Worm (Caenorhabditis elegans) whole organism, L4 larva: ENCODE data around the gene dnj-11.

Experiments used
- D1046.2 ChIP-seq: fragments of 200-800 bp; sonication (Bioruptor generic); IDR thresholded peaks from 2 replicates; pipeline ENCODE4 v1.3.6; 2022; ENCODE audit warnings: missing genetic modification characterization, missing compliant biosample characterization
- F26F4.8 ChIP-seq: fragments of 200-800 bp; sonication (Bioruptor generic); conservative IDR thresholded peaks from 2 replicates; pipeline ENCODE4 v1.3.6; 2022; ENCODE audit warnings: missing genetic modification characterization, missing compliant biosample characterization
- F44E2.7 ChIP-seq: fragments of 200-800 bp; sonication (Bioruptor generic); IDR thresholded peaks from 2 replicates; pipeline ENCODE4 v2.1.2; 2022; ENCODE audit warnings: missing genetic modification characterization, missing compliant biosample characterization
- R02D3.7 ChIP-seq: fragments of 150-350 bp; sonication (generic microtip); optimal IDR thresholded peaks from 3 replicates; lab custom pipeline; 2014; ENCODE audit warnings: missing biosample characterization, missing genetic modification characterization
- Y105C5A.15 ChIP-seq: fragments of 200-800 bp; sonication (Bioruptor generic); IDR thresholded peaks from 2 replicates; pipeline ENCODE4 v1.3.6; 2022; ENCODE audit warnings: missing genetic modification characterization, missing compliant biosample characterization
- Y48G9A.11 ChIP-seq: fragments of 200-800 bp; sonication (Bioruptor generic); IDR thresholded peaks from 2 replicates; pipeline ENCODE4 v1.3.6; 2022; ENCODE audit warnings: missing genetic modification reagents, missing genetic modification characterization, missing compliant biosample characterization
- Y5F2A.4 ChIP-seq: fragments of 200-800 bp; sonication (Bioruptor generic); optimal IDR thresholded peaks from 2 replicates; lab custom pipeline; 2018; ENCODE audit warnings: mild to moderate bottlenecking, missing genetic modification characterization, missing compliant biosample characterization
- ZK546.5 ChIP-seq, 2 experiments: sonication (generic microtip); optimal IDR thresholded peaks; 2 replicates each; lab custom pipeline; 2017; ENCODE audit warnings: missing biosample characterization in 2 of 2, missing genetic modification characterization in 2 of 2
- aha-1 ChIP-seq: fragments of 150-350 bp; peaks from one replicate; lab custom pipeline; 2014; ENCODE audit warnings: missing biosample characterization, missing genetic modification characterization
- aly-2 ChIP-seq: sonication (generic microtip); optimal IDR thresholded peaks from 2 replicates; lab custom pipeline; 2018; ENCODE audit warnings: missing biosample characterization, missing genetic modification characterization
- arid-1 ChIP-seq: fragments of 200-800 bp; sonication (Bioruptor generic); conservative IDR thresholded peaks from 2 replicates; pipeline ENCODE4 v1.3.6; 2022; ENCODE audit warnings: missing genetic modification reagents, missing genetic modification characterization, missing compliant biosample characterization
- attf-4 ChIP-seq: sonication (generic microtip); optimal IDR thresholded peaks from 3 replicates; lab custom pipeline; 2017; ENCODE audit warnings: missing biosample characterization, missing genetic modification characterization
- ceh-20 ChIP-seq: fragments of 200-800 bp; sonication (Bioruptor generic); IDR thresholded peaks from 2 replicates; pipeline ENCODE4 v1.3.6; 2022; ENCODE audit warnings: missing genetic modification reagents, missing genetic modification characterization, missing compliant biosample characterization
- ctbp-1 ChIP-seq: fragments of 200-800 bp; sonication (Bioruptor generic); IDR thresholded peaks from 2 replicates; pipeline ENCODE4 v1.3.6; 2022; ENCODE audit warnings: missing genetic modification reagents, missing genetic modification characterization, missing compliant biosample characterization
- daf-16 ChIP-seq, 3 experiments: sonication (generic microtip); optimal IDR thresholded peaks; 2 replicates each; lab custom pipeline; 2016 to 2017; ENCODE audit warnings: missing genetic modification characterization in 3 of 3, missing genetic modification reagents in 3 of 3, mild to moderate bottlenecking in 2 of 3, missing compliant biosample characterization in 2 of 3, missing biosample characterization in 1 of 3, moderate library complexity in 1 of 3
- daf-8 ChIP-seq: fragments of 200-800 bp; sonication (Bioruptor generic); IDR thresholded peaks from 2 replicates; pipeline ENCODE4 v1.3.6; 2022; ENCODE audit warnings: missing genetic modification characterization, missing compliant biosample characterization
- egl-27 ChIP-seq: sonication (generic microtip); optimal IDR thresholded peaks from 3 replicates; lab custom pipeline; 2017; ENCODE audit warnings: missing biosample characterization, missing genetic modification reagents, missing genetic modification characterization
- egl-43 ChIP-seq: fragments of 200-800 bp; sonication (Bioruptor generic); IDR thresholded peaks from 2 replicates; pipeline ENCODE4 v1.3.6; 2022; ENCODE audit warnings: missing genetic modification reagents, missing genetic modification characterization, missing compliant biosample characterization
- hif-1 ChIP-seq, 2 experiments: sonication (generic microtip); optimal IDR thresholded peaks; 2 replicates each; lab custom pipeline; 2016 to 2017; ENCODE audit warnings: missing compliant biosample characterization in 2 of 2, missing genetic modification characterization in 2 of 2, missing genetic modification reagents in 2 of 2, missing genotype in 2 of 2, mild to moderate bottlenecking in 1 of 2
- hlh-30 ChIP-seq: sonication (generic microtip); optimal IDR thresholded peaks from 2 replicates; lab custom pipeline; 2017; ENCODE audit warnings: antibody characterized with exemption, mild to moderate bottlenecking, missing genetic modification characterization, missing compliant biosample characterization; ENCODE audit not compliant: insufficient read depth
- lin-15B ChIP-seq: fragments of 150-350 bp; sonication (generic microtip); optimal IDR thresholded peaks from 3 replicates; lab custom pipeline; 2014; ENCODE audit warnings: missing biosample characterization, missing genetic modification characterization
- lsy-2 ChIP-seq, 2 experiments: fragments of 150-350 bp in 1 of 2; sonication (generic microtip) in 1 of 2; optimal IDR thresholded peaks; 2 replicates each; lab custom pipeline; 2014 to 2017; ENCODE audit warnings: missing biosample characterization in 2 of 2, missing genetic modification characterization in 2 of 2
- madf-5 ChIP-seq, 2 experiments: fragments of 200-800 bp; sonication (Bioruptor generic); IDR thresholded peaks; 2 replicates each; pipeline ENCODE4 v1.3.6; 2022; ENCODE audit warnings: missing compliant biosample characterization in 2 of 2, missing genetic modification characterization in 2 of 2
- madf-9 ChIP-seq: fragments of 200-800 bp; sonication (Bioruptor generic); conservative IDR thresholded peaks from 2 replicates; pipeline ENCODE4 v1.3.6; 2022; ENCODE audit warnings: missing genetic modification reagents, missing genetic modification characterization, missing compliant biosample characterization
- mdl-1 ChIP-seq, 2 experiments: fragments of 150-350 bp in 1 of 2; sonication (generic microtip) in 1 of 2; optimal IDR thresholded peaks; 2 replicates each; lab custom pipeline; 2014 to 2017; ENCODE audit warnings: missing biosample characterization in 2 of 2, missing genetic modification characterization in 2 of 2
- mdt-29 ChIP-seq: fragments of 200-800 bp; sonication (Bioruptor generic); IDR thresholded peaks from 2 replicates; pipeline ENCODE4 v1.3.6; 2022; ENCODE audit warnings: missing genetic modification reagents, missing genetic modification characterization, missing compliant biosample characterization
- mep-1 ChIP-seq: fragments of 150-350 bp; sonication (generic microtip); optimal IDR thresholded peaks from 3 replicates; lab custom pipeline; 2014; ENCODE audit warnings: missing biosample characterization, missing genetic modification characterization
- mes-2 ChIP-seq: sonication (generic microtip); optimal IDR thresholded peaks from 2 replicates; lab custom pipeline; 2016; ENCODE audit warnings: missing genotype, mild to moderate bottlenecking, missing genetic modification characterization, missing compliant biosample characterization; ENCODE audit not compliant: poor library complexity, severe bottlenecking
- nhr-10 ChIP-seq: fragments of 150-350 bp; optimal IDR thresholded peaks from 2 replicates; lab custom pipeline; 2014; ENCODE audit warnings: missing biosample characterization, missing genetic modification characterization
- nhr-237 ChIP-seq: sonication (generic microtip); optimal IDR thresholded peaks from 2 replicates; lab custom pipeline; 2017; ENCODE audit warnings: missing biosample characterization, missing genetic modification characterization
- nhr-25 ChIP-seq: sonication (generic microtip); optimal IDR thresholded peaks from 2 replicates; lab custom pipeline; 2017; ENCODE audit warnings: missing genetic modification characterization, mild to moderate bottlenecking, missing compliant biosample characterization, antibody characterized with exemption, moderate library complexity, borderline replicate concordance; ENCODE audit not compliant: insufficient read depth
- nhr-28 ChIP-seq: fragments of 150-350 bp; optimal IDR thresholded peaks from 2 replicates; lab custom pipeline; 2014; ENCODE audit warnings: missing biosample characterization, missing genetic modification characterization
- nhr-48 ChIP-seq: sonication (generic microtip); optimal IDR thresholded peaks from 2 replicates; lab custom pipeline; 2016; ENCODE audit warnings: mild to moderate bottlenecking, missing genetic modification characterization, missing compliant biosample characterization
- nhr-6 ChIP-seq: fragments of 150-350 bp; optimal IDR thresholded peaks from 2 replicates; lab custom pipeline; 2014; ENCODE audit warnings: missing biosample characterization, missing genetic modification characterization
- rbr-2 ChIP-seq: sonication (generic microtip); optimal IDR thresholded peaks from 2 replicates; lab custom pipeline; 2016; ENCODE audit warnings: missing genotype, missing genetic modification characterization, missing compliant biosample characterization
- snpc-1.2 ChIP-seq: fragments of 200-800 bp; sonication (Bioruptor generic); IDR thresholded peaks from 2 replicates; pipeline ENCODE4 v1.3.6; 2022; ENCODE audit warnings: missing genetic modification reagents, missing genetic modification characterization, missing compliant biosample characterization
- snpc-4 ChIP-seq: fragments of 150-350 bp; optimal IDR thresholded peaks from 2 replicates; lab custom pipeline; 2014; ENCODE audit warnings: missing biosample characterization, missing genetic modification characterization
- spr-1 ChIP-seq: sonication (generic microtip); optimal IDR thresholded peaks from 2 replicates; lab custom pipeline; 2016; ENCODE audit warnings: mild to moderate bottlenecking, missing genetic modification characterization, missing compliant biosample characterization
- spr-3 ChIP-seq: fragments of 200-800 bp; sonication (Bioruptor generic); optimal IDR thresholded peaks from 2 replicates; lab custom pipeline; 2018; ENCODE audit warnings: mild to moderate bottlenecking, missing genetic modification characterization, missing compliant biosample characterization
- unc-130 ChIP-seq: sonication (generic microtip); optimal IDR thresholded peaks from 2 replicates; lab custom pipeline; 2016; ENCODE audit warnings: missing genetic modification reagents, missing genetic modification characterization, missing compliant biosample characterization
- unc-39 ChIP-seq: sonication (generic microtip); optimal IDR thresholded peaks from 2 replicates; lab custom pipeline; 2017; ENCODE audit warnings: missing biosample characterization, missing genetic modification characterization
- unc-62 ChIP-seq, 3 experiments: fragments of 150-350 bp in 1 of 3; sonication (generic microtip); optimal IDR thresholded peaks in 2 of 3; peaks in 1 of 3; 1 replicate in 1 of 3; 2 replicates in 2 of 3; lab custom pipeline; 2014 to 2017; ENCODE audit warnings: missing biosample characterization in 3 of 3, missing genetic modification characterization in 3 of 3, missing genetic modification reagents in 3 of 3, missing genotype in 1 of 3
- zip-11 ChIP-seq: fragments of 200-800 bp; sonication (Bioruptor generic); IDR thresholded peaks from 2 replicates; pipeline ENCODE4 v1.3.6; 2022; ENCODE audit warnings: missing genetic modification characterization, missing compliant biosample characterization
- ztf-11 ChIP-seq: fragments of 150-350 bp; optimal IDR thresholded peaks from 2 replicates; lab custom pipeline; 2014; ENCODE audit warnings: missing biosample characterization, missing genetic modification characterization

dnj-11 gene

ce11 chrIV:6556624-6557368 lies 28.9 kb upstream of the dnj-11 start, which contains the start of gene try-3 (continued):
- TF ChIP-seq spr-3 (GFP tag; lab: Kevin White, UChicago) (peak; percentile 0), daf-16 (GFP tag; optimal IDR thresholded peaks at IDR 0.05; lab: Kevin White, UChicago) (peak; percentile 0 to 45), daf-16 (tag; optimal IDR thresholded peaks at IDR 0.05; lab: Kevin White, UChicago) (peak; percentile 79), zip-11 (GFP tag; lab: Robert Waterston, UW) (no peak), daf-8 (GFP tag; lab: Robert Waterston, UW) (0 out of 2 replicates have a peak, but pooled peaks have one; percentile 15), mdt-29 (GFP tag; lab: Robert Waterston, UW) (peak; percentile 78), hlh-30 (tag; lab: Kevin White, UChicago) (peak; percentile 68)

DNA sequence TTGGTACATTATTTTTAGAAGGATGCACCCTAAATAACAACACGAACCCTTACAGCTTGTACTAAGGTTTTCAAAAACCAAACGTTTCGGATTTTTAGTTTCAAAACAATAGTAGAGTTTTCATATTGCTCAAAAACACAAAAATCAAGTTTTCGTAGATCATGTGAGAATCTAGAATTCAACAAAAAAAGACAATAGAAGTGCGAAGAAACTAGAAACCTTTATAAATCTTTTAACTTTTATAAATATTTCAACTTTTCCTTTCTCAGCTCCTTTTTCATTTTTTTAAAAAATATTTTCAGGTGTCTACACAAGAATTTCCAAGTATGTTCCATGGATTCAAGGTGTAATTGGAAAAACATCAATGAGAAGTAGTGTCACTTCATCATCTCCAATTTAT lies 25.2 kb upstream of the dnj-11 start, which contains the start of gene best-9:
Gene best-9, plus strand, starts transcription at position 301 of the 400 bp plus-strand sequence.
- TF ChIP-seq F44E2.7 (GFP tag; lab: Robert Waterston, UW) (no peak), R02D3.7 (tag; lab: Kevin White, UChicago) (no peak), madf-9 (GFP tag; lab: Robert Waterston, UW) (no peak), nhr-237 (tag; lab: Kevin White, UChicago) (no peak), Y48G9A.11 (no peak), nhr-25 (tag; lab: Kevin White, UChicago) (no peak), Y105C5A.15 (GFP tag; lab: Robert Waterston, UW) (no peak), lsy-2 (tag; optimal IDR thresholded peaks at IDR 0.05; lab: Kevin White, UChicago) (no peak), Y5F2A.4 (no peak), aly-2 (tag; lab: Kevin White, UChicago) (no peak), ctbp-1 (GFP tag; lab: Robert Waterston, UW) (no peak), nhr-6 (tag; lab: Kevin White, UChicago) (no peak), spr-1 (tag; lab: Kevin White, UChicago) (no peak), D1046.2 (GFP tag; lab: Robert Waterston, UW) (no peak), mdl-1 (tag; optimal IDR thresholded peaks at IDR 0.05; lab: Kevin White, UChicago) (no peak), egl-43 (no peak), aha-1 (tag; lab: Kevin White, UChicago) (no peak)

- TF ChIP-seq snpc-4 (tag; lab: Kevin White, UChicago) (no peak), nhr-48 (tag; lab: Kevin White, UChicago) (no peak), ztf-11 (no peak), nhr-10 (no peak), zip-11 (GFP tag; lab: Robert Waterston, UW) (no peak), mes-2 (no peak), lin-15B (no peak), snpc-1.2 (0 out of 2 replicates have a peak, but pooled peaks have one; percentile 62), mep-1 (no peak), ZK546.5 (tag; optimal IDR thresholded peaks at IDR 0.05; lab: Kevin White, UChicago) (no peak), unc-62 (GFP tag; optimal IDR thresholded peaks at IDR 0.05 in 1 of 2; lab: Kevin White, UChicago) (peak in 1 of 2 experiments; percentile 50), unc-62 (tag; optimal IDR thresholded peaks at IDR 0.05; lab: Kevin White, UChicago) (no peak)
Observed at ce11 chrIV:6562039-6562438, 23.6 kb upstream of the dnj-11 start.

DNA sequence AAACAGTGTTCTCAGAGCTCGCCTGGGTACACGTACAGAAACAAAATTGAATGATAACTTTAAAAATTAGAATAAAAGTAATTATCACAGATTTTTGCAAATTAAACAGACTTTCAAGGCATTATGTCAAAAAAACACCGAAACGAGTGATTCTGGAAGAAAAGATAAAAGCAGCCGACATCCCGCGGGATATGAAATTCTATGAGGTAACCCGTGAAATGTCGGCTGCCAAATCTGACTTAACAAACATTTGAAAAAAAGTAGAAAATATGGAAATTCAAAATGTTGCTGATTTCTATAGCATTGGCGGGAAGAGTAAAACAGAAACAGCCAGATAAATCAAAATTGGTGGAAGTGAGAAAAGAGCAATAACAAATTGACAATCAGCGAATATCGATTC lies 20.1 kb upstream of the dnj-11 start:
- TF ChIP-seq rbr-2 (tag; lab: Kevin White, UChicago) (no peak), aly-2 (tag; lab: Kevin White, UChicago) (no peak), unc-130 (GFP tag; lab: Kevin White, UChicago) (no peak), egl-27 (tag; lab: Kevin White, UChicago) (no peak), arid-1 (GFP tag; lab: Robert Waterston, UW) (no peak), madf-5 (GFP tag; IDR thresholded peaks at IDR 0.05; lab: Robert Waterston, UW) (no peak), F26F4.8 (no peak), hif-1 (tag; optimal IDR thresholded peaks at IDR 0.05; lab: Kevin White, UChicago) (no peak), hlh-30 (tag; lab: Kevin White, UChicago) (no peak), unc-39 (no peak), ztf-11 (no peak), ceh-20 (GFP tag; lab: Robert Waterston, UW) (no peak), D1046.2 (GFP tag; lab: Robert Waterston, UW) (no peak), nhr-28 (no peak), attf-4 (tag; lab: Kevin White, UChicago) (no peak), mep-1 (no peak)
